Fruit fly (Drosophila melanogaster) whole organism, wandering third instar larva: ENCODE measurements around the gene Acbp5.

Experiments used
- Abd-B ChIP-seq: fragments of >200 bp; optimal IDR thresholded peaks from 2 replicates; lab custom pipeline; 2017; ENCODE audit warnings: missing biosample characterization, missing genetic modification characterization
- CG32264 ChIP-seq: fragments of 200-800 bp; sonication (Bioruptor generic); optimal IDR thresholded peaks from 2 replicates; lab custom pipeline; 2016; ENCODE audit warnings: missing biosample characterization, missing genetic modification characterization
- CrebA ChIP-seq: fragments of 200-800 bp; sonication (Bioruptor generic); optimal IDR thresholded peaks from 2 replicates; lab custom pipeline; 2016; ENCODE audit warnings: missing biosample characterization, mild to moderate bottlenecking, missing genetic modification characterization, borderline replicate concordance
- Dif ChIP-seq: fragments of 200-275, 200-300 bp; sonication (Bioruptor generic); optimal IDR thresholded peaks from 2 replicates; lab custom pipeline; 2018; ENCODE audit warnings: missing biosample characterization, missing genetic modification characterization; ENCODE audit not compliant: partially characterized antibody
- GATAd ChIP-seq: sonication (Bioruptor generic); optimal IDR thresholded peaks from 2 replicates; lab custom pipeline; 2016; ENCODE audit warnings: missing biosample characterization, missing genetic modification characterization
- HLH106 ChIP-seq: fragments of 200-800 bp; optimal IDR thresholded peaks from 3 replicates; lab custom pipeline; 2019; ENCODE audit warnings: missing biosample characterization, mild to moderate bottlenecking, missing genetic modification characterization, moderate library complexity
- Hnf4 ChIP-seq: fragments of 200-800 bp; sonication (Bioruptor generic); optimal IDR thresholded peaks from 2 replicates; lab custom pipeline; 2016; ENCODE audit warnings: missing biosample characterization, mild to moderate bottlenecking, missing genetic modification characterization
- Hr78 ChIP-seq: fragments of >200 bp; optimal IDR thresholded peaks from 2 replicates; lab custom pipeline; 2017; ENCODE audit warnings: missing biosample characterization, missing genetic modification characterization
- Jra ChIP-seq: sonication (Bioruptor generic); optimal IDR thresholded peaks from 2 replicates; lab custom pipeline; 2016; ENCODE audit warnings: missing biosample characterization, missing genetic modification characterization
- Mio ChIP-seq: sonication (Bioruptor generic); optimal IDR thresholded peaks from 2 replicates; lab custom pipeline; 2016; ENCODE audit warnings: missing biosample characterization, missing genetic modification characterization
- Myc ChIP-seq: fragments of >200 bp; optimal IDR thresholded peaks from 2 replicates; lab custom pipeline; 2017
- N ChIP-seq: fragments of >200 bp; optimal IDR thresholded peaks from 2 replicates; lab custom pipeline; 2018; ENCODE audit warnings: missing biosample characterization, missing external identifiers, missing genetic modification characterization
- Rel ChIP-seq, 2 experiments: fragments of 200-800 bp; sonication (Bioruptor generic) in 1 of 2; optimal IDR thresholded peaks; 2 replicates in 1 of 2; 3 replicates in 1 of 2; lab custom pipeline; 2016 to 2019; ENCODE audit warnings: mild to moderate bottlenecking in 2 of 2, missing biosample characterization in 2 of 2, missing genetic modification characterization in 2 of 2, moderate library complexity in 1 of 2
- Sp1 ChIP-seq: fragments of 200-800 bp; sonication (Bioruptor generic); optimal IDR thresholded peaks from 3 replicates; lab custom pipeline; 2019; ENCODE audit warnings: missing biosample characterization, mild to moderate bottlenecking, missing genetic modification characterization, moderate library complexity
- Vsx2 ChIP-seq: fragments of 200-300, 225-300 bp; sonication (Bioruptor generic); optimal IDR thresholded peaks from 2 replicates; lab custom pipeline; 2018; ENCODE audit warnings: missing biosample characterization, missing genetic modification characterization; ENCODE audit not compliant: partially characterized antibody
- br ChIP-seq: fragments of 200-800 bp; sonication (Bioruptor generic); optimal IDR thresholded peaks from 2 replicates; lab custom pipeline; 2016; ENCODE audit warnings: missing biosample characterization, missing genetic modification characterization
- brk ChIP-seq: fragments of 200-800 bp; sonication (Bioruptor generic); optimal IDR thresholded peaks from 2 replicates; lab custom pipeline; 2016; ENCODE audit warnings: missing biosample characterization, mild to moderate bottlenecking, missing genetic modification characterization
- dl ChIP-seq, 2 experiments: fragments of 175-275, 200-275 bp in 1 of 2; fragments of 200-275 bp in 1 of 2; sonication (Bioruptor generic); optimal IDR thresholded peaks; lab custom pipeline; 2018; ENCODE audit warnings: mild to moderate bottlenecking in 2 of 2, missing biosample characterization in 2 of 2, missing genetic modification characterization in 2 of 2, moderate library complexity in 2 of 2; ENCODE audit not compliant: partially characterized antibody in 2 of 2, insufficient read depth in 1 of 2
- dmrt93B ChIP-seq: fragments of 200-800 bp; sonication (Bioruptor generic); optimal IDR thresholded peaks from 2 replicates; lab custom pipeline; 2018; ENCODE audit warnings: missing biosample characterization, mild to moderate bottlenecking, missing genetic modification characterization
- dsf ChIP-seq: sonication (Bioruptor generic); optimal IDR thresholded peaks from 2 replicates; lab custom pipeline; 2016; ENCODE audit warnings: missing biosample characterization, missing genetic modification characterization, borderline replicate concordance
- ey ChIP-seq: fragments of 200-800 bp; sonication (Bioruptor generic); optimal IDR thresholded peaks from 2 replicates; lab custom pipeline; 2016; ENCODE audit warnings: missing biosample characterization, missing genetic modification characterization
- foxo ChIP-seq, 2 experiments: fragments of 200-800 bp; sonication (Bioruptor generic); optimal IDR thresholded peaks; 2 replicates in 1 of 2; 3 replicates in 1 of 2; lab custom pipeline; 2016 to 2017; ENCODE audit warnings: missing biosample characterization in 2 of 2, missing genetic modification characterization in 2 of 2
- fru ChIP-seq: fragments of 200-800 bp; sonication (Bioruptor generic); optimal IDR thresholded peaks from 3 replicates; lab custom pipeline; 2016; ENCODE audit warnings: missing biosample characterization, mild to moderate bottlenecking, missing genetic modification characterization
- h ChIP-seq: fragments of 200-800 bp; sonication (Bioruptor generic); optimal IDR thresholded peaks from 3 replicates; lab custom pipeline; 2016; ENCODE audit warnings: missing biosample characterization, mild to moderate bottlenecking, missing genetic modification characterization
- jim ChIP-seq: fragments of 175-275, 200-325 bp; sonication (Bioruptor generic); optimal IDR thresholded peaks from 2 replicates; lab custom pipeline; 2016; ENCODE audit warnings: missing biosample characterization, mild to moderate bottlenecking, missing genetic modification characterization
- lola ChIP-seq: fragments of >200 bp; optimal IDR thresholded peaks from 2 replicates; lab custom pipeline; 2017; ENCODE audit warnings: missing biosample characterization, missing genetic modification characterization
- pan ChIP-seq: fragments of >200 bp; optimal IDR thresholded peaks from 2 replicates; lab custom pipeline; 2017
- psq ChIP-seq: fragments of 200-800 bp; sonication (Bioruptor generic); optimal IDR thresholded peaks from 3 replicates; lab custom pipeline; 2017; ENCODE audit warnings: missing biosample characterization, mild to moderate bottlenecking, missing genetic modification characterization, moderate library complexity
- rgr ChIP-seq: fragments of 200-800 bp; sonication (Bioruptor generic); optimal IDR thresholded peaks from 3 replicates; lab custom pipeline; 2016; ENCODE audit warnings: missing biosample characterization, mild to moderate bottlenecking, missing genetic modification characterization
- sv ChIP-seq: fragments of 200-800 bp; sonication (Bioruptor generic); optimal IDR thresholded peaks from 3 replicates; lab custom pipeline; 2016; ENCODE audit warnings: missing biosample characterization, missing genetic modification characterization
- tai ChIP-seq: sonication (Bioruptor generic); optimal IDR thresholded peaks from 2 replicates; lab custom pipeline; 2016; ENCODE audit warnings: missing biosample characterization, missing genetic modification characterization
- woc ChIP-seq: sonication (Bioruptor generic); optimal IDR thresholded peaks from 2 replicates; lab custom pipeline; 2016; ENCODE audit warnings: missing biosample characterization, mild to moderate bottlenecking, missing genetic modification characterization

Gene Acbp5

DNA sequence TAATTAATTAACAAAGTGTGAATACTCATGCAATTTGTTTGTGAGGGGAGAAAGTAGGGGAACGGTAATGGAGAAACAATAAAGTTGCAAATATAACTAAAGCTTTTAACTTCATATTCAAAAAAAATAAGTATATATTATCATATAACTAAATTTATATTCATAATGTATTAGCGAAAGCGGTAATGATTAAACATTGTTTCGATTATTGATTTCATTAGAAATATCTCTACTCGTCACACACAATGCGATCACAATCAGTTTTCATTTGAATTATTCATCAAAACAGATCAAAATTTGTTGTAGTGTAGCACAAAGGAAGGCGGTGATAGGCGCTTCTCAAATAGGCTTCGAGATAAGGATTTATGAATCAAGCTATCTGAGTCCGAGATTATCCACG is 32.7 kb downstream of the Acbp5 start, which contains the start of gene CG6576:
Gene CG6576, plus strand, starts transcription at position 301 of the 400 bp plus-strand sequence.
- TF ChIP-seq CG32264 (GFP tag; lab: Kevin White, UChicago) (no peak), dmrt93B (GFP tag; lab: Kevin White, UChicago) (no peak), dl (GFP tag; optimal IDR thresholded peaks at IDR 0.05; lab: Kevin White, UChicago; ENCODE audit: insufficient read depth in 1 of 2, partially characterized antibody in 2 of 2) (no peak), rgr (no peak), Abd-B (no peak), foxo (GFP tag; optimal IDR thresholded peaks at IDR 0.05; lab: Kevin White, UChicago) (no peak), dsf (GFP tag; lab: Kevin White, UChicago) (no peak), br (GFP tag; lab: Kevin White, UChicago) (no peak), tai (GFP tag; lab: Kevin White, UChicago) (no peak)
- TF ChIP-seq, all 38 proteins: peak for 0

DNA sequence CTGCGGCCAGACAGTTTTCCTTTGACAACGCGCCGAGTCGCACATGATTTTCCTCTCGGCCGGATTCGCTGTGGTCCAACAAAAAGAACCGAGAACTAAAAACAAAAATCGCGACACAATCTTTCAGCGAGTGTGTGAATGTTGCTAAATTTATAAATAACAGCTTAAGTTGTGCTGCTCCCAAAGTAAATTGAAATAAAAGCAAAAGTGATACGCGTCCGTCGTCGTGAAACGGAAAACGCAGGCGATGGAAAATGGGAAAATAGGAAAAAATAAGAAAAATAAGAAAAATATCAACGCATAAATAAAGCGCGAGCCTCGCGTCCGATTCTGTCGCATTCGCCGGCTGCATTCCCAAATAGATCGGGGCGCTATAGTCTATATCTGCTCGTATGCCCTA is 34.8 kb downstream of the Acbp5 start, which contains the start of gene Fhos:
Gene Fhos, plus strand, starts transcription at position 28 of the 400 bp plus-strand sequence.
- no peak for TF ChIP-seq Vsx2 (GFP tag; lab: Kevin White, UChicago)
- TF ChIP-seq, all 38 proteins: peak for 0

DNA sequence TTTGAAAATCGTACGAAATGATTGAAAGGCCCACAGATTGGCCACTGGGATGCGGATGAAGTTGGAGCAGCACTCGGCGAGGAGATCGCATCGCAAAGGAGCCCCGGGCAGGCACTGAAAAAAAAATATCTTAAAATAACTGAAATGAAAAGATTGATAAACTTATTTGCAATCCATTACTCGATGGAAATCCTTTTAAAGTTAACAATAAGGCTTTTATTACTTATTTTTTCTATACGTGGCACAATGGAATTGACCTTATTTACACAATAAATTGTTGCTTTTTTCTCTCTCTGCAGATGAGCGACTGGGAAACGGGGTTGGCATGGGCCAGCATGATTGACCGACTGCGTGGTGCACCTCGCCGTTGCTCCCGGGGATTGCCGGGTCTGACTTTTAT is 37.1 kb downstream of the Acbp5 start:
- TF ChIP-seq tai (GFP tag; lab: Kevin White, UChicago) (no peak), psq (GFP tag; lab: Kevin White, UChicago) (no peak), Myc (no peak), ey (GFP tag; lab: Kevin White, UChicago) (no peak), woc (GFP tag; lab: Kevin White, UChicago) (no peak), jim (GFP tag; lab: Kevin White, UChicago) (no peak), dsf (GFP tag; lab: Kevin White, UChicago) (no peak), br (GFP tag; lab: Kevin White, UChicago) (no peak), Hr78 (GFP tag; lab: Kevin White, UChicago) (no peak)

DNA sequence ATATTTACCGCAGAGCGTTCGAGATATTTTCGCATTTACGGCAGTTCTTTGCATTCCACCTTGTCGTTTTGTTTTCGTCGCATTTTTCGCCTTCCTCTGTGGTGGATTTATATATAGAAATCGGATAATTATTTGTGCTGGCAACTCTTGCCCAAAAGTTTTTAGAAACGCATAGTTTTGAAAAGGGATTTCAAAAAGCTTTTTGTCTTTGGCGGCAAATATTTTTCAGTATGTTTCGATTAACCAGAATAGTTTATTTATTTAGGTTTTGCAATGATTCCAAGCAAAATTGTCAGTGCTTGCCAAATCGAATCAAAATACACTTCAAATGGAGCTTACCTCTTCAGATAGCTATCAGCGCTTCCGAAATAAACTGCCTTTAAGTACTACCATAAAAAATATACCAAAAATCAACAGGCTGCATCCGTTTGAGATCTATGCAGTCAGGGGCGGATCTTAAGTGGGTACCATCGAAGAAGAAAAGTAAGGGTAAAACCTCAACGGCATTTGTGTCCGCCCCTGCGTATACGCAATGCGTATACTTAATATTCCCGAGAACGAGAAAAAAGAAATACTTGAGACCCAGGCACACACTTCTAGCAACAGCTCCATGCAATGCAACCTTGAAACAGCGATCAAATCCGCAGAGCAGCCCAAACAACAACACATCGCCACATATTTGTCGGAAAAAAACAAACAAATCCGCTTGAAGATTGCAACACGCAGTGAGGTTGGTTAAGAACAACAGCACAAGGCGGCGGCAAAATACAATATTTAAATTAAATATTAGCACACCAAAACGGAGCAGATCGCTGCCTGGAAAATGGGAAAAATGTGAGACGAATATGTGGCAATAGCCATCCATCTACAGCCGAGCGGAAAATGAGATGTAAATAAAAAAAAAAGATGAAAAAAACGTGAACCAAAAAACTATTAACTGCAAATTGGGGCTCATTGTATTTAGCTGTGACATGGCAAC is 38.4 kb downstream of the Acbp5 start, which contains the start of gene CG13306:
Gene CG13306, minus strand, starts transcription at position 51 of the 979 bp plus-strand sequence.
- no peak for TF ChIP-seq Hr78 (GFP tag; lab: Kevin White, UChicago)
- no peak for TF ChIP-seq Abd-B
- TF ChIP-seq pan (lab: Kevin White, UChicago), result no peak
- TF ChIP-seq CrebA (GFP tag; lab: Kevin White, UChicago), result no peak
- no peak for TF ChIP-seq ey (GFP tag; lab: Kevin White, UChicago)
- no peak for TF ChIP-seq N (GFP tag; lab: Kevin White, UChicago)
- no peak for TF ChIP-seq fru (GFP tag; lab: Kevin White, UChicago)

DNA sequence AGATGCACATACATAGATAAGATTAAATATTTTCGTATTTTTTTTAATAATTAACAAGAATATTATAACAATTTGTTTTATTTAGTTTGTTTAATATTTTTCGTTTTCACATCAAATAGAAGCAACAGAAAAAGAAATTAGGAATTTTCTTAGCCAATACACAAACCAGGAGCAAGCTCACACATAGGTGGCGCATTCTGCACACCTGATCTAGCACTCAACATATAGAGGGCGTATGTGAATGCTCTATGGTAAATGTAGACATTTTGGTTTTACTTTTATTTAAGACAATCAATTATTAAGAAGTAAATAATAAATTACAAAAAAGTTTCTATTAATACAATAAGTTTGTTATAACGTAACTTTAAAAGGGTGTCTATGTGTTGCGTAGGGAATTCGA is 39.5 kb downstream of the Acbp5 start:
- no peak for TF ChIP-seq Sp1 (GFP tag; lab: Kevin White, UChicago)
- TF ChIP-seq fru (GFP tag; lab: Kevin White, UChicago), result no peak
- no peak for TF ChIP-seq CrebA (GFP tag; lab: Kevin White, UChicago)
- TF ChIP-seq rgr, result peak; percentile 15
- no peak for TF ChIP-seq Rel (GFP tag; optimal IDR thresholded peaks at IDR 0.05; lab: Kevin White, UChicago)
- TF ChIP-seq Rel (tag; optimal IDR thresholded peaks at IDR 0.05; lab: Kevin White, UChicago), result no peak
- TF ChIP-seq psq (GFP tag; lab: Kevin White, UChicago), result no peak
- no peak for TF ChIP-seq Abd-B
- no peak for TF ChIP-seq Mio (GFP tag; lab: Kevin White, UChicago)
- TF ChIP-seq brk (GFP tag; lab: Kevin White, UChicago), result no peak
- TF ChIP-seq foxo (GFP tag; optimal IDR thresholded peaks at IDR 0.05; lab: Kevin White, UChicago), result peak in 1 of 2 experiments; percentile 25
- TF ChIP-seq dmrt93B (GFP tag; lab: Kevin White, UChicago), result no peak
- no peak for TF ChIP-seq ey (GFP tag; lab: Kevin White, UChicago)
- no peak for TF ChIP-seq lola (GFP tag; lab: Kevin White, UChicago)
- no peak for TF ChIP-seq dl (GFP tag; optimal IDR thresholded peaks at IDR 0.05; lab: Kevin White, UChicago; ENCODE audit: insufficient read depth in 1 of 2, partially characterized antibody in 2 of 2)
- no peak for TF ChIP-seq Vsx2 (GFP tag; lab: Kevin White, UChicago)
- TF ChIP-seq Hnf4 (GFP tag; lab: Kevin White, UChicago), result no peak
- no peak for TF ChIP-seq dsf (GFP tag; lab: Kevin White, UChicago)
- TF ChIP-seq Myc, result no peak
- TF ChIP-seq HLH106 (tag; lab: Kevin White, UChicago), result peak; percentile 19
- peak; percentile 9 for TF ChIP-seq h (GFP tag; lab: Kevin White, UChicago)
- TF ChIP-seq GATAd (GFP tag; lab: Kevin White, UChicago), result no peak
- peak; percentile 41 for TF ChIP-seq sv (GFP tag; lab: Kevin White, UChicago)
- no peak for TF ChIP-seq woc (GFP tag; lab: Kevin White, UChicago)
- TF ChIP-seq Jra (GFP tag; lab: Kevin White, UChicago), result no peak
- no peak for TF ChIP-seq CG32264 (GFP tag; lab: Kevin White, UChicago)
- TF ChIP-seq tai (GFP tag; lab: Kevin White, UChicago), result no peak
- no peak for TF ChIP-seq Dif (GFP tag; lab: Kevin White, UChicago)
- no peak for TF ChIP-seq N (GFP tag; lab: Kevin White, UChicago)
